Worm (Caenorhabditis elegans): ENCODE data around the gene tbx-36.
A peak's percentile ranks its signal among the peaks of the same experiment; 100 is the strongest.

DNA sequence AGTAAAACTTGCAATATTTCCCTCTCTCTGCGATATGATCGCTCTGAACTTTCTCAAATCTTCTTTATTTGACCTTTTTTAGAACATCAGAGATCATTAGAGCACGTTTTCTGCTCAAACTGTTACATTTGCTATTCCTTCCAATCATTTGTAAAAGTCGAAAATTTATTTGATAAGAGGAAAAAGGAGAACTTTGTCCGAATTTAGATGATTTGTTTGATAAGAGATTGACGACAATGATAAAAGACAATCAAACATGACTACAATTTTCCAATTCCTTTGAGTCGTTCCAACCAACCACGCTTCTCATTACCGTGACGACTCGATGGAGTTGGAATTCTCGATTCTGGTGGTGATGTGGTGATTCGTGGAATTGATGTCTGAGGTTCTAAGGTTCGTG lies 32.5 kb upstream of the tbx-36 start:
- TF ChIP-seq jun-1 (tag; optimal IDR thresholded peaks at IDR 0.05) (no peak), Y105C5A.15 (GFP tag; IDR thresholded peaks at IDR 0.05) (no peak), nhr-237 (tag; optimal IDR thresholded peaks at IDR 0.05) (no peak), lir-3 (tag; optimal IDR thresholded peaks at IDR 0.05) (no peak), nhr-28 (tag; optimal IDR thresholded peaks at IDR 0.05) (peak; percentile 54), ama-1 (optimal IDR thresholded peaks at IDR 0.05) (no peak), nhr-76 (tag; optimal IDR thresholded peaks at IDR 0.05) (no peak)

Data from whole organism, L4 larva.